Fruit fly (Drosophila melanogaster): ENCODE measurements around the gene CG1750.

- TF ChIP-seq fd96Ca (GFP tag; IDR thresholded peaks at IDR 0.05) (0 out of 3 replicates have a peak, but pooled peaks have one; percentile 52), CG32121 (GFP tag; IDR thresholded peaks at IDR 0.05) (peak; percentile 82), CG34367 (tag; optimal IDR thresholded peaks at IDR 0.05) (peak; percentile 4), EcR (GFP tag; optimal IDR thresholded peaks at IDR 0.05) (no peak), CG4496 (GFP tag; IDR thresholded peaks at IDR 0.05) (peak; percentile 74; the same call in 2 of the 3 replicates), CG8159 (tag; optimal IDR thresholded peaks at IDR 0.05) (no peak), rn (GFP tag; IDR thresholded peaks at IDR 0.05) (no peak), CG15710 (tag; optimal IDR thresholded peaks at IDR 0.05) (no peak), gl (tag; optimal IDR thresholded peaks at IDR 0.05) (no peak), Pif1B (GFP tag; optimal IDR thresholded peaks at IDR 0.05) (peak; percentile 23)
These were observed 3.5 kb downstream of the CG1750 start for dm6 chr3R:31251130-31251770.

Measured in whole organism, pupa.